ENCODE assay signal across 1 fruit fly cellular context in the genomic region with DNA sequence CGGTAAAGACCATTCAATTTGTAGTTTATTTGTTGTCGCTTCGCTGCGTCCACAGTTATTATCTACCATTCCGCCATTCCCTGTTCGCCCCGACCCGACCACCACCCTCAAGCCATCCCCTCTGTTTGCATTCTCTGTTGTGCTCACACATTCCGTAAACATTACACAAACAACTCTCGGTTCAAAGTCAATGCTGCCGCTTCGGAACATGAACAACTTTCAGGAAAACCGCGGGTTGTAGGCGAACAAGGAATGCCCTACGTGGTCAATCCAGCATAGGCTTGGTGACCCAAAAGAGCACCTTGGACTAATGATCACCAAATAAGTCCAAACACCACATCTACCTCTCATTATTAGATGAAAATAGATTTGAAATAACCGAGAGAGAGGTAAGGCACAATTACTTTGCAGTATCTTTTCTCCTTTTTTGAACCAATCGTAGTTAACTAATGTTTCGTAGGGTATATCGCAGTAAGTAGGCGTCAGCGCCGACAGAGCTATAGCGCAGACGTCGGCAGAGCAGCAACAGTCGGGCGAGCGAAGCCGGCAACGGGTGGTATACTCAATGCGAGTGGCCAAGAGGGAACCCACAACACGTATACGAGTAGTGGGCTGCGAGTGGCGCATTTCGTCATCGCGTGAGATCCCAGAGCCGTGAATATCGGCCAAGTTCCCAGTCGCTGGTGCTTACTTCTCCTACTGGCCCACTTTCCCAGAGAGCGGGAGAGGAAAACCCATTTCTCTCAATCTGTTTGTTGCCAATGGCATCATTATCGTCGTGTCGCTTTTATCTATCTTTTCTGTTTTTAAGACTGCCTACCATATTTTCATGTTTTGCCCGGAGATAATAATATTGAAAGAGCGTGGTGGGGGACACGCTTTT.
A peak's percentile ranks its signal among the peaks of the same experiment; 100 is the strongest.
TF ChIP-seq lines count a peak whose summit lies in the region.

No protein-coding gene starts in this region.

TF ChIP-seq in whole organism, embryonic, 481 proteins besides CTCF, POLR2A, EP300 and RAD21 (continued from another document and continues in another):
- TF ChIP-seq CG1602 (GFP tag; optimal IDR thresholded peaks at IDR 0.05; lab: Kevin White, UChicago) (peak; percentile 89), kay (GFP tag; optimal IDR thresholded peaks at IDR 0.05; lab: Kevin White, UChicago) (peak; percentile 90), Chrac-16 (GFP tag; optimal IDR thresholded peaks at IDR 0.05; lab: Kevin White, UChicago) (peak; percentile 89), YL-1 (GFP tag; optimal IDR thresholded peaks at IDR 0.05; lab: Kevin White, UChicago) (peak; percentile 56), CG16815 (GFP tag; optimal IDR thresholded peaks at IDR 0.05; lab: Kevin White, UChicago) (peak; percentile 84), CG1792 (GFP tag; optimal IDR thresholded peaks at IDR 0.05; lab: Kevin White, UChicago) (peak; percentile 98), jigr1 (GFP tag; IDR thresholded peaks at IDR 0.05; lab: Robert Waterston, UW) (peak; percentile 92), Dek (tag; optimal IDR thresholded peaks at IDR 0.05; lab: Kevin White, UChicago) (peak; percentile 91), maf-S (GFP tag; optimal IDR thresholded peaks at IDR 0.05; lab: Kevin White, UChicago) (peak; percentile 92), h (optimal IDR thresholded peaks at IDR 0.05; lab: Kevin White, UChicago) (no peak), Lpt (GFP tag; optimal IDR thresholded peaks at IDR 0.05; lab: Kevin White, UChicago) (no peak), CG10274 (GFP tag; optimal IDR thresholded peaks at IDR 0.05; lab: Kevin White, UChicago) (peak; percentile 100), amos (GFP tag; IDR thresholded peaks at IDR 0.05; lab: Robert Waterston, UW; ENCODE audit: partially characterized antibody) (peak; percentile 38; the same call in 1 of the 2 replicates), Rfx (GFP tag; IDR thresholded peaks at IDR 0.05; lab: Robert Waterston, UW) (peak; percentile 95), Dip2 (GFP tag; IDR thresholded peaks at IDR 0.05; lab: Robert Waterston, UW) (no peak; the same call in 1 of the 2 replicates), ken (GFP tag; IDR thresholded peaks at IDR 0.05; lab: Robert Waterston, UW) (peak; percentile 91), Fer1 (GFP tag; optimal IDR thresholded peaks at IDR 0.05; lab: Kevin White, UChicago) (peak; percentile 98), ab (GFP tag; optimal IDR thresholded peaks at IDR 0.05; lab: Kevin White, UChicago) (peak; percentile 81), CG30431 (GFP tag; optimal IDR thresholded peaks at IDR 0.05; lab: Kevin White, UChicago) (peak; percentile 89), CG3163 (GFP tag; optimal IDR thresholded peaks at IDR 0.05; lab: Kevin White, UChicago) (peak; percentile 80), Stat92E (GFP tag; optimal IDR thresholded peaks at IDR 0.05; lab: Kevin White, UChicago) (peak in 1 of 3 experiments; percentile 86), ttk (GFP tag; IDR thresholded peaks at IDR 0.05; lab: Robert Waterston, UW) (peak; percentile 95), CG5180 (GFP tag; optimal IDR thresholded peaks at IDR 0.05; lab: Kevin White, UChicago) (peak; percentile 87), Six4 (GFP tag; optimal IDR thresholded peaks at IDR 0.05; lab: Kevin White, UChicago) (peak; percentile 97), CG8388 (GFP tag; optimal IDR thresholded peaks at IDR 0.05; lab: Kevin White, UChicago) (peak; percentile 88), tx (GFP tag; optimal IDR thresholded peaks at IDR 0.05; lab: Kevin White, UChicago) (peak; percentile 96), CG32532 (GFP tag; IDR thresholded peaks at IDR 0.05; lab: Robert Waterston, UW) (peak; percentile 91), pzg (GFP tag; optimal IDR thresholded peaks at IDR 0.05; lab: Kevin White, UChicago) (peak; percentile 24), Xbp1 (GFP tag; optimal IDR thresholded peaks at IDR 0.05; lab: Kevin White, UChicago) (peak; percentile 93), Awh (GFP tag; IDR thresholded peaks at IDR 0.05; lab: Robert Waterston, UW) (peak; percentile 90), CG9817 (tag; optimal IDR thresholded peaks at IDR 0.05; lab: Kevin White, UChicago) (peak; percentile 90), CG4282 (GFP tag; optimal IDR thresholded peaks at IDR 0.05; lab: Kevin White, UChicago) (peak; percentile 82), Jarid2 (GFP tag; optimal IDR thresholded peaks at IDR 0.05; lab: Kevin White, UChicago) (peak; percentile 77), CG7963 (GFP tag; IDR thresholded peaks at IDR 0.05; lab: Robert Waterston, UW; ENCODE audit: partially characterized antibody) (no peak), CG6683 (GFP tag; optimal IDR thresholded peaks at IDR 0.05; lab: Kevin White, UChicago) (peak; percentile 93), CG11247 (GFP tag; IDR thresholded peaks at IDR 0.05; lab: Robert Waterston, UW) (peak; percentile 73), CG2875 (GFP tag; optimal IDR thresholded peaks at IDR 0.05; lab: Kevin White, UChicago) (peak; percentile 86), CG7357 (GFP tag; IDR thresholded peaks at IDR 0.05; lab: Robert Waterston, UW) (peak; percentile 88), Ets65A (GFP tag; lab: Kevin White, UChicago) (peak; percentile 100), Bteb2 (GFP tag; optimal IDR thresholded peaks at IDR 0.05; lab: Kevin White, UChicago) (peak; percentile 90), Poxn (GFP tag; IDR thresholded peaks at IDR 0.05; lab: Robert Waterston, UW) (peak; percentile 74; the same call in 1 of the 2 replicates), dpn (GFP tag; optimal IDR thresholded peaks at IDR 0.05; lab: Kevin White, UChicago) (peak; percentile 96 to 99), hth (optimal IDR thresholded peaks at IDR 0.05; lab: Kevin White, UChicago) (no peak), Sin3A (optimal IDR thresholded peaks at IDR 0.05; lab: Kevin White, UChicago) (no peak), CG12744 (GFP tag; optimal IDR thresholded peaks at IDR 0.05; lab: Kevin White, UChicago) (peak; percentile 88), gcm (GFP tag; optimal IDR thresholded peaks at IDR 0.05; lab: Kevin White, UChicago) (peak; percentile 81), CG12391 (tag; optimal IDR thresholded peaks at IDR 0.05; lab: Kevin White, UChicago) (peak; percentile 91), CG3995 (GFP tag; optimal IDR thresholded peaks at IDR 0.05; lab: Kevin White, UChicago) (peak; percentile 78), CG43689 (GFP tag; IDR thresholded peaks at IDR 0.05; lab: Robert Waterston, UW) (peak; percentile 92), CG1024 (GFP tag; IDR thresholded peaks at IDR 0.05; lab: Robert Waterston, UW) (peak; percentile 90), HLHmδ (GFP tag; optimal IDR thresholded peaks at IDR 0.05; lab: Kevin White, UChicago) (peak; percentile 90), Adf1 (GFP tag; IDR thresholded peaks at IDR 0.05; lab: Robert Waterston, UW) (peak; percentile 99), ase (GFP tag; IDR thresholded peaks at IDR 0.05; lab: Robert Waterston, UW) (peak; percentile 92), fd102C (GFP tag; optimal IDR thresholded peaks at IDR 0.05; lab: Kevin White, UChicago) (peak; percentile 22), CG3726 (GFP tag; IDR thresholded peaks at IDR 0.05; lab: Robert Waterston, UW) (peak; percentile 87), Nf-YC (tag; optimal IDR thresholded peaks at IDR 0.05; lab: Kevin White, UChicago) (peak; percentile 86), nerfin-1 (tag; optimal IDR thresholded peaks at IDR 0.05; lab: Kevin White, UChicago) (peak; percentile 90), Dad (GFP tag; optimal IDR thresholded peaks at IDR 0.05; lab: Kevin White, UChicago) (peak; percentile 97), knrl (GFP tag; IDR thresholded peaks at IDR 0.05; lab: Robert Waterston, UW; ENCODE audit: partially characterized antibody) (no peak), oc (tag; optimal IDR thresholded peaks at IDR 0.05; lab: Kevin White, UChicago) (peak; percentile 83), Ptx1 (GFP tag; IDR thresholded peaks at IDR 0.05; lab: Robert Waterston, UW) (peak; percentile 95), gro (GFP tag; optimal IDR thresholded peaks at IDR 0.05; lab: Kevin White, UChicago) (peak; percentile 98), NFAT (GFP tag; IDR thresholded peaks at IDR 0.05; lab: Robert Waterston, UW) (peak; percentile 83), Nf-YB (GFP tag; optimal IDR thresholded peaks at IDR 0.05; lab: Kevin White, UChicago) (peak; percentile 81), klu (GFP tag; IDR thresholded peaks at IDR 0.05; lab: Robert Waterston, UW) (peak; percentile 91), lola (GFP tag; optimal IDR thresholded peaks at IDR 0.05; lab: Kevin White, UChicago) (peak in 1 of 3 experiments; percentile 81), ro (GFP tag; IDR thresholded peaks at IDR 0.05; lab: Robert Waterston, UW) (peak; percentile 85), Trl (optimal IDR thresholded peaks at IDR 0.05; lab: Kevin White, UChicago) (peak; percentile 65 to 83), Trl (GFP tag; optimal IDR thresholded peaks at IDR 0.05; lab: Kevin White, UChicago) (peak; percentile 97), sd (tag; optimal IDR thresholded peaks at IDR 0.05; lab: Kevin White, UChicago) (peak; percentile 96), Dfd (GFP tag; optimal IDR thresholded peaks at IDR 0.05; lab: Kevin White, UChicago) (no peak), so (GFP tag; IDR thresholded peaks at IDR 0.05; lab: Robert Waterston, UW) (peak; percentile 96), Sox100B (GFP tag; optimal IDR thresholded peaks at IDR 0.05; lab: Kevin White, UChicago) (peak; percentile 96), ato (GFP tag; IDR thresholded peaks at IDR 0.05; lab: Robert Waterston, UW; ENCODE audit: partially characterized antibody) (no peak), Neu2 (GFP tag; optimal IDR thresholded peaks at IDR 0.05; lab: Kevin White, UChicago; ENCODE audit: borderline replicate concordance) (peak; percentile 92), gfzf (GFP tag; optimal IDR thresholded peaks at IDR 0.05; lab: Kevin White, UChicago) (peak; percentile 25), CG14710 (tag; optimal IDR thresholded peaks at IDR 0.05; lab: Kevin White, UChicago) (peak; percentile 95), CG2202 (tag; optimal IDR thresholded peaks at IDR 0.05; lab: Kevin White, UChicago) (peak; percentile 81), CoRest (tag; optimal IDR thresholded peaks at IDR 0.05; lab: Kevin White, UChicago) (peak; percentile 95), stc (GFP tag; IDR thresholded peaks at IDR 0.05; lab: Robert Waterston, UW) (peak; percentile 92), en (GFP tag; optimal IDR thresholded peaks at IDR 0.05; lab: Kevin White, UChicago) (peak; percentile 89), corto (GFP tag; optimal IDR thresholded peaks at IDR 0.05; lab: Kevin White, UChicago) (no peak), CG17829 (tag; optimal IDR thresholded peaks at IDR 0.05; lab: Kevin White, UChicago) (peak; percentile 91), exex (tag; optimal IDR thresholded peaks at IDR 0.05; lab: Kevin White, UChicago) (peak; percentile 85), CG18011 (GFP tag; optimal IDR thresholded peaks at IDR 0.05; lab: Kevin White, UChicago) (peak; percentile 69), wdn (GFP tag; IDR thresholded peaks at IDR 0.05; lab: Robert Waterston, UW) (peak; percentile 84), fd96Cb (tag; optimal IDR thresholded peaks at IDR 0.05; lab: Kevin White, UChicago) (peak; percentile 97), bigmax (GFP tag; optimal IDR thresholded peaks at IDR 0.05; lab: Kevin White, UChicago) (no peak), tap (tag; optimal IDR thresholded peaks at IDR 0.05; lab: Kevin White, UChicago) (peak; percentile 95), CG7786 (GFP tag; optimal IDR thresholded peaks at IDR 0.05; lab: Kevin White, UChicago) (peak; percentile 96), Vsx1 (GFP tag; optimal IDR thresholded peaks at IDR 0.05; lab: Kevin White, UChicago) (peak; percentile 91), abd-A (tag; optimal IDR thresholded peaks at IDR 0.05; lab: Kevin White, UChicago) (peak; percentile 96), az2 (GFP tag; optimal IDR thresholded peaks at IDR 0.05; lab: Kevin White, UChicago) (peak; percentile 93), CG5245 (GFP tag; optimal IDR thresholded peaks at IDR 0.05; lab: Kevin White, UChicago) (peak; percentile 96), CG11695 (GFP tag; IDR thresholded peaks at IDR 0.05; lab: Robert Waterston, UW) (peak; percentile 93), tgo (GFP tag; IDR thresholded peaks at IDR 0.05; lab: Robert Waterston, UW) (peak; percentile 92), crp (GFP tag; optimal IDR thresholded peaks at IDR 0.05; lab: Kevin White, UChicago) (peak in 1 of 2 experiments; percentile 46), CG8924 (tag; optimal IDR thresholded peaks at IDR 0.05; lab: Kevin White, UChicago) (peak; percentile 97), zen (tag; optimal IDR thresholded peaks at IDR 0.05; lab: Kevin White, UChicago) (peak; percentile 90), CG18262 (tag; optimal IDR thresholded peaks at IDR 0.05; lab: Kevin White, UChicago) (peak; percentile 94), CG1647 (GFP tag; optimal IDR thresholded peaks at IDR 0.05; lab: Kevin White, UChicago) (peak; percentile 97), CG1233 (GFP tag; optimal IDR thresholded peaks at IDR 0.05; lab: Kevin White, UChicago) (peak; percentile 94), CG2678 (tag; optimal IDR thresholded peaks at IDR 0.05; lab: Kevin White, UChicago) (peak; percentile 98), CG4328 (GFP tag; optimal IDR thresholded peaks at IDR 0.05; lab: Kevin White, UChicago) (peak; percentile 90), HLH54F (GFP tag; optimal IDR thresholded peaks at IDR 0.05; lab: Kevin White, UChicago) (peak; percentile 94), Oaz (GFP tag; IDR thresholded peaks at IDR 0.05; lab: Robert Waterston, UW) (peak; percentile 94), Hand (GFP tag; optimal IDR thresholded peaks at IDR 0.05; lab: Kevin White, UChicago) (peak; percentile 85), emc (GFP tag; optimal IDR thresholded peaks at IDR 0.05; lab: Kevin White, UChicago) (peak; percentile 97), CG7556 (GFP tag; optimal IDR thresholded peaks at IDR 0.05; lab: Kevin White, UChicago) (peak; percentile 95), Drgx (GFP tag; IDR thresholded peaks at IDR 0.05; lab: Robert Waterston, UW) (peak; percentile 73), phol (tag; optimal IDR thresholded peaks at IDR 0.05; lab: Kevin White, UChicago) (peak; percentile 96), croc (GFP tag; conservative IDR thresholded peaks at IDR 0.05; lab: Robert Waterston, UW) (peak; percentile 91), bbx (GFP tag; IDR thresholded peaks at IDR 0.05; lab: Robert Waterston, UW; ENCODE audit: partially characterized antibody) (0 out of 2 replicates have a peak, but pooled peaks have one; percentile 26), CG10366 (GFP tag; IDR thresholded peaks at IDR 0.05; lab: Robert Waterston, UW) (peak; percentile 86), Doc3 (GFP tag; IDR thresholded peaks at IDR 0.05; lab: Robert Waterston, UW; ENCODE audit: partially characterized antibody) (no peak), slp2 (GFP tag; optimal IDR thresholded peaks at IDR 0.05; lab: Kevin White, UChicago) (peak; percentile 96), PHDP (tag; optimal IDR thresholded peaks at IDR 0.05; lab: Kevin White, UChicago) (peak; percentile 91), dm (GFP tag; optimal IDR thresholded peaks at IDR 0.05; lab: Kevin White, UChicago) (peak; percentile 87), Ravus (GFP tag; IDR thresholded peaks at IDR 0.05; lab: Robert Waterston, UW) (peak; percentile 92), lbe (GFP tag; optimal IDR thresholded peaks at IDR 0.05; lab: Kevin White, UChicago) (no peak)
